Worm (Caenorhabditis elegans) whole organism, young adult: ENCODE results near the gene dohh-1.

Experiments used
- B0261.1 ChIP-seq: sonication (generic microtip); optimal IDR thresholded peaks from 2 replicates; lab custom pipeline; 2016; ENCODE audit warnings: mild to moderate bottlenecking, missing genetic modification characterization, moderate library complexity, missing compliant biosample characterization
- C06A6.2 ChIP-seq: fragments of 200-800 bp; sonication (Bioruptor generic); conservative IDR thresholded peaks from 2 replicates; pipeline ENCODE4 v1.3.6; 2022; ENCODE audit warnings: missing genetic modification characterization, missing compliant biosample characterization
- D2030.7 ChIP-seq: fragments of 200-800 bp; sonication (Bioruptor generic); IDR thresholded peaks from 2 replicates; pipeline ENCODE4 v1.3.6; 2022; ENCODE audit warnings: missing genetic modification reagents, missing genetic modification characterization, missing compliant biosample characterization
- F23B12.7 ChIP-seq: sonication (generic microtip); optimal IDR thresholded peaks from 2 replicates; lab custom pipeline; 2017; ENCODE audit warnings: missing genetic modification characterization, mild to moderate bottlenecking, missing compliant biosample characterization, antibody characterized with exemption, moderate library complexity; ENCODE audit not compliant: insufficient read depth
- F33H1.4 ChIP-seq: fragments of 200-800 bp; sonication (Bioruptor generic); IDR thresholded peaks from 2 replicates; pipeline ENCODE4 v1.3.6; 2022; ENCODE audit warnings: missing genetic modification reagents, missing genetic modification characterization, missing compliant biosample characterization
- F49E8.2 ChIP-seq: sonication (generic microtip); optimal IDR thresholded peaks from 3 replicates; lab custom pipeline; 2017; ENCODE audit warnings: missing genetic modification characterization, mild to moderate bottlenecking, missing compliant biosample characterization, antibody characterized with exemption, moderate library complexity; ENCODE audit not compliant: insufficient read depth
- F52B5.7 ChIP-seq: sonication (generic microtip); optimal IDR thresholded peaks from 2 replicates; lab custom pipeline; 2016; ENCODE audit warnings: mild to moderate bottlenecking, missing genetic modification characterization, missing compliant biosample characterization
- F57A8.1 ChIP-seq: fragments of 200-800 bp; sonication (Bioruptor generic); optimal IDR thresholded peaks from 2 replicates; lab custom pipeline; 2018; ENCODE audit warnings: mild to moderate bottlenecking, missing genetic modification characterization, moderate library complexity, missing compliant biosample characterization
- K12H6.12 ChIP-seq: fragments of 200-800 bp; sonication (Bioruptor generic); optimal IDR thresholded peaks from 2 replicates; lab custom pipeline; 2018; ENCODE audit warnings: mild to moderate bottlenecking, missing genetic modification characterization, missing compliant biosample characterization
- Y53G8AR.9 ChIP-seq: fragments of 200-800 bp; sonication (Bioruptor generic); conservative IDR thresholded peaks from 2 replicates; pipeline ENCODE4 v1.3.6; 2022; ENCODE audit warnings: missing genetic modification reagents, missing genetic modification characterization, missing compliant biosample characterization
- Y56A3A.18 ChIP-seq: fragments of 200-800 bp; sonication (Bioruptor generic); IDR thresholded peaks from 2 replicates; pipeline ENCODE4 v1.3.6; 2022; ENCODE audit warnings: missing genetic modification reagents, missing genetic modification characterization, missing compliant biosample characterization
- ZK185.1 ChIP-seq: sonication (generic microtip); optimal IDR thresholded peaks from 2 replicates; lab custom pipeline; 2016; ENCODE audit warnings: mild to moderate bottlenecking, missing genetic modification characterization, missing compliant biosample characterization; ENCODE audit not compliant: poor library complexity, severe bottlenecking
- ama-1 ChIP-seq, 3 experiments: fragments of 150-350 bp in 1 of 3; sonication (generic microtip) in 2 of 3; optimal IDR thresholded peaks; 2 replicates each; lab custom pipeline; 2014 to 2018; ENCODE audit warnings: missing biosample characterization in 2 of 3, missing genetic modification characterization in 2 of 3, missing genetic modification reagents in 2 of 3
- aptf-2 ChIP-seq: fragments of 200-800 bp; sonication (Bioruptor generic); conservative IDR thresholded peaks from 2 replicates; pipeline ENCODE4 v1.3.6; 2022; ENCODE audit warnings: missing genetic modification reagents, missing genetic modification characterization, missing compliant biosample characterization
- bed-1 ChIP-seq: fragments of 200-800 bp; sonication (Bioruptor generic); IDR thresholded peaks from 2 replicates; pipeline ENCODE4 v1.3.6; 2022; ENCODE audit warnings: missing genetic modification reagents, missing genetic modification characterization, missing compliant biosample characterization
- bed-2 ChIP-seq: fragments of 200-800 bp; sonication (Bioruptor generic); IDR thresholded peaks from 2 replicates; pipeline ENCODE4 v1.3.6; 2022; ENCODE audit warnings: missing genetic modification reagents, missing genetic modification characterization, missing compliant biosample characterization
- ceh-58 ChIP-seq: fragments of 200-800 bp; sonication (Bioruptor generic); IDR thresholded peaks from 2 replicates; pipeline ENCODE4 v1.3.6; 2022; ENCODE audit warnings: missing genetic modification characterization, missing compliant biosample characterization
- ceh-79 ChIP-seq: sonication (generic microtip); optimal IDR thresholded peaks from 2 replicates; lab custom pipeline; 2017; ENCODE audit warnings: mild to moderate bottlenecking, missing genetic modification characterization, missing compliant biosample characterization
- dox-1 ChIP-seq: fragments of 200-800 bp; sonication (Bioruptor generic); IDR thresholded peaks from 2 replicates; pipeline ENCODE4 v1.3.6; 2022; ENCODE audit warnings: missing genetic modification reagents, missing genetic modification characterization, missing compliant biosample characterization
- dpff-1 ChIP-seq: sonication (generic microtip); optimal IDR thresholded peaks from 2 replicates; lab custom pipeline; 2017; ENCODE audit warnings: mild to moderate bottlenecking, missing genetic modification characterization, missing compliant biosample characterization
- dpl-1 ChIP-seq: fragments of 150-350 bp; optimal IDR thresholded peaks from 2 replicates; lab custom pipeline; 2014; ENCODE audit warnings: missing biosample characterization, missing genetic modification reagents, missing genetic modification characterization
- ets-4 ChIP-seq: fragments of 200-800 bp; sonication (Bioruptor generic); optimal IDR thresholded peaks from 2 replicates; lab custom pipeline; 2018; ENCODE audit warnings: mild to moderate bottlenecking, missing genetic modification characterization, missing compliant biosample characterization
- fkh-3 ChIP-seq: sonication (generic microtip); optimal IDR thresholded peaks from 2 replicates; lab custom pipeline; 2016; ENCODE audit warnings: mild to moderate bottlenecking, missing genetic modification characterization, missing compliant biosample characterization
- gei-17 ChIP-seq: fragments of 200-800 bp; sonication (Bioruptor generic); optimal IDR thresholded peaks from 2 replicates; lab custom pipeline; 2018; ENCODE audit warnings: mild to moderate bottlenecking, missing genetic modification characterization, missing compliant biosample characterization
- hmg-1.2 ChIP-seq: fragments of 200-800 bp; sonication (Bioruptor generic); IDR thresholded peaks from 2 replicates; pipeline ENCODE4 v1.3.6; 2022; ENCODE audit warnings: missing genetic modification reagents, missing genetic modification characterization, missing compliant biosample characterization
- hmg-20 ChIP-seq: fragments of 200-800 bp; sonication (Bioruptor generic); IDR thresholded peaks from 2 replicates; pipeline ENCODE4 v1.3.6; 2022; ENCODE audit warnings: missing genetic modification reagents, missing genetic modification characterization, missing compliant biosample characterization
- let-526 ChIP-seq: fragments of 200-800 bp; sonication (Bioruptor generic); IDR thresholded peaks from 2 replicates; pipeline ENCODE4 v1.3.6; 2022; ENCODE audit warnings: missing genetic modification reagents, missing genetic modification characterization, missing compliant biosample characterization
- madf-10 ChIP-seq: sonication (generic microtip); optimal IDR thresholded peaks from 2 replicates; lab custom pipeline; 2016; ENCODE audit warnings: mild to moderate bottlenecking, missing genetic modification characterization, missing compliant biosample characterization
- madf-3 ChIP-seq: fragments of 200-800 bp; sonication (Bioruptor generic); IDR thresholded peaks from 2 replicates; pipeline ENCODE4 v1.3.6; 2022; ENCODE audit warnings: missing genetic modification reagents, missing genetic modification characterization, missing compliant biosample characterization
- mcd-1 ChIP-seq: fragments of 200-800 bp; sonication (Bioruptor generic); IDR thresholded peaks from 2 replicates; pipeline ENCODE4 v1.3.6; 2022; ENCODE audit warnings: missing genetic modification reagents, missing genetic modification characterization, missing compliant biosample characterization
- mel-28 ChIP-seq: sonication (generic microtip); optimal IDR thresholded peaks from 2 replicates; lab custom pipeline; 2016; ENCODE audit warnings: borderline replicate concordance, mild to moderate bottlenecking, missing genetic modification characterization, missing compliant biosample characterization
- mes-4 ChIP-seq: sonication (generic microtip); optimal IDR thresholded peaks from 2 replicates; lab custom pipeline; 2016; ENCODE audit warnings: missing genotype, missing genetic modification characterization, missing compliant biosample characterization
- mxl-1 ChIP-seq: sonication (generic microtip); optimal IDR thresholded peaks from 2 replicates; lab custom pipeline; 2016; ENCODE audit warnings: missing genetic modification characterization, missing compliant biosample characterization
- nhr-179 ChIP-seq: sonication (generic microtip); optimal IDR thresholded peaks from 2 replicates; lab custom pipeline; 2016; ENCODE audit warnings: mild to moderate bottlenecking, missing genetic modification characterization, missing compliant biosample characterization
- nhr-80 ChIP-seq: sonication (generic microtip); optimal IDR thresholded peaks from 2 replicates; lab custom pipeline; 2016; ENCODE audit warnings: missing genetic modification characterization, missing compliant biosample characterization
- nhr-90 ChIP-seq: sonication (generic microtip); optimal IDR thresholded peaks from 2 replicates; lab custom pipeline; 2016; ENCODE audit warnings: missing genotype, mild to moderate bottlenecking, missing genetic modification characterization, missing compliant biosample characterization
- pbrm-1 ChIP-seq: fragments of 200-800 bp; sonication (Bioruptor generic); IDR thresholded peaks from 2 replicates; pipeline ENCODE4 v1.3.6; 2022; ENCODE audit warnings: missing genetic modification reagents, missing genetic modification characterization, missing compliant biosample characterization
- pha-4 ChIP-seq: fragments of 150-350 bp; sonication (generic microtip); optimal IDR thresholded peaks from 2 replicates; lab custom pipeline; 2014; ENCODE audit warnings: missing biosample characterization, missing genetic modification reagents, missing genetic modification characterization
- rec-8 ChIP-seq, 2 experiments: sonication (generic microtip); optimal IDR thresholded peaks; 2 replicates each; lab custom pipeline; 2016; ENCODE audit warnings: mild to moderate bottlenecking in 2 of 2, missing genetic modification characterization in 2 of 2, missing genetic modification reagents in 2 of 2, missing genotype in 2 of 2, missing biosample characterization in 1 of 2, missing compliant biosample characterization in 1 of 2, moderate library complexity in 1 of 2
- sdz-38 ChIP-seq: sonication (generic microtip); optimal IDR thresholded peaks from 2 replicates; lab custom pipeline; 2016; ENCODE audit warnings: missing genotype, missing genetic modification characterization, missing compliant biosample characterization
- sea-2 ChIP-seq: fragments of 200-800 bp; sonication (Bioruptor generic); IDR thresholded peaks from 2 replicates; pipeline ENCODE4 v1.3.6; 2022; ENCODE audit warnings: missing genetic modification characterization, missing compliant biosample characterization
- snpc-1.1 ChIP-seq: sonication (generic microtip); optimal IDR thresholded peaks from 2 replicates; lab custom pipeline; 2017; ENCODE audit warnings: missing genetic modification characterization, mild to moderate bottlenecking, missing compliant biosample characterization, antibody characterized with exemption, moderate library complexity, missing genotype, missing genetic modification reagents; ENCODE audit not compliant: insufficient read depth
- snpc-3.4 ChIP-seq: sonication (generic microtip); optimal IDR thresholded peaks from 2 replicates; lab custom pipeline; 2017; ENCODE audit warnings: missing genetic modification characterization, mild to moderate bottlenecking, missing compliant biosample characterization, antibody characterized with exemption, moderate library complexity, missing genotype, missing genetic modification reagents
- somi-1 ChIP-seq: fragments of 200-800 bp; sonication (Bioruptor generic); optimal IDR thresholded peaks from 2 replicates; lab custom pipeline; 2018; ENCODE audit warnings: mild to moderate bottlenecking, missing genetic modification characterization, missing compliant biosample characterization
- unc-62 ChIP-seq: fragments of 150-350 bp; optimal IDR thresholded peaks from 2 replicates; lab custom pipeline; 2014; ENCODE audit warnings: missing biosample characterization, missing genetic modification reagents, missing genetic modification characterization
- zfh-2 ChIP-seq: fragments of 200-800 bp; sonication (Bioruptor generic); conservative IDR thresholded peaks from 2 replicates; pipeline ENCODE4 v1.3.6; 2022; ENCODE audit warnings: missing genetic modification reagents, missing genetic modification characterization, missing compliant biosample characterization
- ztf-25 ChIP-seq: fragments of 200-800 bp; sonication (Bioruptor generic); IDR thresholded peaks from 2 replicates; pipeline ENCODE4 v1.3.6; 2022; ENCODE audit warnings: missing genetic modification reagents, missing genetic modification characterization, missing compliant biosample characterization

Gene dohh-1

DNA sequence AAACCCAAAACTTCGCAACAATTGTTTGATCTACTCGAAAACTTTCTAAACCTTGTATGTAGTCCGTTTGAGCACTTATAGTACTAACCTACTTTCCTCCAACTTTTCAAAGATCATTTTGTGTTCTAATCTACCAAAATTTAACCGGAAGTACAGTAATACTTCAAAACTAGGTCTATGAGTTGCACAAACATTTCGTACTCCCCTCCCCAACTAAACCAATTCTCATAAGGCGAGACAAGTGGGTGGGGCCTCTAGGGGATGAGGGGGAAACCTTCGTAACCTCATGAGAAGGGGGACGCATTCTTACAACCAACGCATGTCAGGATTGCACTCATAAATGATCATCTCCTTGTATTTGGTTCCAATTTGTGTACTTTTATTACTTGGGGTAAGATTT lies 42.2 kb downstream of the dohh-1 start, which contains the start of gene cutl-9:
Gene cutl-9, plus strand, starts transcription at position 301 of the 400 bp plus-strand sequence.
- no peak for TF ChIP-seq let-526
- no peak for TF ChIP-seq fkh-3
- no peak for TF ChIP-seq dpff-1 (tag; lab: Kevin White, UChicago)
- TF ChIP-seq F52B5.7 (tag; lab: Kevin White, UChicago): no peak
- TF ChIP-seq snpc-1.1 (tag; lab: Kevin White, UChicago): no peak
- no peak for TF ChIP-seq bed-2 (GFP tag; lab: Robert Waterston, UW)
- no peak for TF ChIP-seq pbrm-1 (GFP tag; lab: Robert Waterston, UW)
- TF ChIP-seq sdz-38 (tag; lab: Kevin White, UChicago): no peak
- no peak for TF ChIP-seq ztf-25 (GFP tag; lab: Robert Waterston, UW)
- TF ChIP-seq gei-17 (GFP tag; lab: Kevin White, UChicago): no peak
- TF ChIP-seq dpl-1 (GFP tag; lab: Kevin White, UChicago): no peak
- no peak for TF ChIP-seq mel-28
- no peak for TF ChIP-seq sea-2 (GFP tag; lab: Robert Waterston, UW)
- TF ChIP-seq mcd-1: no peak
- TF ChIP-seq F23B12.7: no peak

DNA sequence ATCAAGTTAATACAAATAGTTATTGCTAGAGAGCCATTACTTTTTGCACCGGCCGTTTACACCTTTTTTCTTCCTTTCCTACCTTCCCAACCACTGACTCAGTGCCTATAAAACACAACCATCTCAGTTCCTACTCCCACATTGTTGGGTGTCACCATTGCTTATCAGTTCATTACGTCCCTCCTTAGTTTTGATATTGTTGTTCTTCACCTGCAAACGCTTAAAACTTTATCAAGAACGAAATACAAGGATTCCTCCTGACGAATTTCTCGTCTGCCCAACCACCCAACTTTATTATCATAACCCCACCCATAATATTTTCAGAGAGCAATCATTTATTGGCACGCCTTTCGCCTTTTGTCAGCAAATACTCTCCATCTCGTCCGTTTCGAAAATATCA lies 47.3 kb downstream of the dohh-1 start:
- TF ChIP-seq F49E8.2 (tag; lab: Kevin White, UChicago) (no peak), somi-1 (GFP tag; lab: Kevin White, UChicago) (no peak), K12H6.12 (tag; lab: Kevin White, UChicago) (no peak), ZK185.1 (tag; lab: Kevin White, UChicago) (no peak), Y53G8AR.9 (GFP tag; lab: Robert Waterston, UW) (no peak), ceh-58 (no peak), nhr-80 (tag; lab: Kevin White, UChicago) (peak; percentile 94), mes-4 (tag; lab: Kevin White, UChicago) (no peak), unc-62 (no peak), nhr-179 (tag; lab: Kevin White, UChicago) (no peak), F33H1.4 (GFP tag; lab: Robert Waterston, UW) (no peak), ets-4 (GFP tag; lab: Kevin White, UChicago) (peak; percentile 47), pha-4 (tag; lab: Kevin White, UChicago) (no peak), dox-1 (GFP tag; lab: Robert Waterston, UW) (peak; percentile 73; the same call in 1 of the 2 replicates), hmg-1.2 (GFP tag; lab: Robert Waterston, UW) (no peak), Y56A3A.18 (GFP tag; lab: Robert Waterston, UW) (no peak), F57A8.1 (GFP tag; lab: Kevin White, UChicago) (no peak)

- TF ChIP-seq ceh-79 (tag; lab: Kevin White, UChicago) (no peak), snpc-3.4 (tag; lab: Kevin White, UChicago) (no peak), rec-8 (tag; optimal IDR thresholded peaks at IDR 0.05; lab: Kevin White, UChicago) (no peak), madf-10 (tag; lab: Kevin White, UChicago) (no peak), C06A6.2 (GFP tag; lab: Robert Waterston, UW) (no peak), zfh-2 (GFP tag; lab: Robert Waterston, UW) (no peak), ama-1 (optimal IDR thresholded peaks at IDR 0.05; lab: Kevin White, UChicago) (no peak), ama-1 (GFP tag; optimal IDR thresholded peaks at IDR 0.05; lab: Kevin White, UChicago) (no peak), madf-3 (GFP tag; lab: Robert Waterston, UW) (no peak), bed-1 (GFP tag; lab: Robert Waterston, UW) (no peak), F23B12.7 (no peak), gei-17 (GFP tag; lab: Kevin White, UChicago) (no peak), nhr-90 (tag; lab: Kevin White, UChicago) (no peak), hmg-20 (GFP tag; lab: Robert Waterston, UW) (no peak), B0261.1 (tag; lab: Kevin White, UChicago) (no peak), mxl-1 (no peak), D2030.7 (GFP tag; lab: Robert Waterston, UW) (no peak), aptf-2 (no peak), nhr-179 (tag; lab: Kevin White, UChicago) (no peak)
These were observed 48.2 kb downstream of the dohh-1 start, which contains the start of gene M28.8 for ce11 chrII:10627963-10628362. Gene M28.8 (plus strand): TSS chrII:10628263.
